Fruit fly (Drosophila melanogaster): ENCODE data around the gene Nepl15.

Nepl15 gene

dm6 chr3R:22720808-22721306 is 45.1 kb downstream of the Nepl15 start, which contains the start of gene wge (continued):
- TF ChIP-seq CG6272 (GFP tag; IDR thresholded peaks at IDR 0.05) = no peak
- TF ChIP-seq hbn (GFP tag; IDR thresholded peaks at IDR 0.05; ENCODE audit: partially characterized antibody) = no peak; the same call in 1 of the 2 replicates
- TF ChIP-seq CG2129 (GFP tag; IDR thresholded peaks at IDR 0.05; ENCODE audit: partially characterized antibody) = peak; percentile 36; the same call in 1 of the 2 replicates
- TF ChIP-seq phol (tag; optimal IDR thresholded peaks at IDR 0.05) = peak; percentile 21
- no peak for TF ChIP-seq stc (GFP tag; IDR thresholded peaks at IDR 0.05)
- no peak for TF ChIP-seq CG2120 (GFP tag; optimal IDR thresholded peaks at IDR 0.05)
- TF ChIP-seq YL-1 (GFP tag; optimal IDR thresholded peaks at IDR 0.05) = peak; percentile 62
- peak; percentile 96 for TF ChIP-seq CG11560 (tag; IDR thresholded peaks at IDR 0.05)
- TF ChIP-seq E2f1 (GFP tag; IDR thresholded peaks at IDR 0.05) = no peak
- TF ChIP-seq CG30431 (GFP tag; optimal IDR thresholded peaks at IDR 0.05) = no peak
- TF ChIP-seq nerfin-1 (tag; optimal IDR thresholded peaks at IDR 0.05) = peak; percentile 72
- TF ChIP-seq oc (tag; optimal IDR thresholded peaks at IDR 0.05) = no peak
- TF ChIP-seq ac (GFP tag; optimal IDR thresholded peaks at IDR 0.05) = no peak
- no peak for TF ChIP-seq croc (GFP tag; conservative IDR thresholded peaks at IDR 0.05)
- no peak for TF ChIP-seq CG1024 (GFP tag; IDR thresholded peaks at IDR 0.05)
- TF ChIP-seq tna (GFP tag; IDR thresholded peaks at IDR 0.05; ENCODE audit: partially characterized antibody) = peak; percentile 58; the same call in 1 of the 2 replicates
- peak; percentile 89 for TF ChIP-seq sqz (GFP tag; optimal IDR thresholded peaks at IDR 0.05)
- TF ChIP-seq CG1603 (tag; optimal IDR thresholded peaks at IDR 0.05) = peak; percentile 34
- peak; percentile 75 for TF ChIP-seq gfzf (GFP tag; optimal IDR thresholded peaks at IDR 0.05)
- TF ChIP-seq CTCF (GFP tag; optimal IDR thresholded peaks at IDR 0.05) = peak; percentile 55
- no peak for TF ChIP-seq CG11247 (GFP tag; IDR thresholded peaks at IDR 0.05)
- TF ChIP-seq run (tag; optimal IDR thresholded peaks at IDR 0.05) = no peak
- peak in 1 of 2 experiments; percentile 43 for TF ChIP-seq Pdp1 (GFP tag; optimal IDR thresholded peaks at IDR 0.05)
- peak; percentile 65 for TF ChIP-seq amos (GFP tag; IDR thresholded peaks at IDR 0.05; ENCODE audit: partially characterized antibody)
- TF ChIP-seq unc-4 (GFP tag; IDR thresholded peaks at IDR 0.05; ENCODE audit: partially characterized antibody) = peak; percentile 69
- TF ChIP-seq Meics (GFP tag; optimal IDR thresholded peaks at IDR 0.05) = no peak
- no peak for TF ChIP-seq CG13123 (GFP tag; optimal IDR thresholded peaks at IDR 0.05)
- TF ChIP-seq lov (optimal IDR thresholded peaks at IDR 0.05) = no peak
- TF ChIP-seq lov (GFP tag; IDR thresholded peaks at IDR 0.05) = no peak
- TF ChIP-seq CG15601 (tag; optimal IDR thresholded peaks at IDR 0.05) = no peak
- no peak for TF ChIP-seq CG5245 (GFP tag; optimal IDR thresholded peaks at IDR 0.05)
- TF ChIP-seq pzg (GFP tag; optimal IDR thresholded peaks at IDR 0.05) = peak; percentile 70
- TF ChIP-seq Aef1 (GFP tag; IDR thresholded peaks at IDR 0.05) = no peak
- TF ChIP-seq chif (GFP tag; optimal IDR thresholded peaks at IDR 0.05) = no peak
- TF ChIP-seq NfI (GFP tag; optimal IDR thresholded peaks at IDR 0.05) = no peak
- peak; percentile 84 for TF ChIP-seq ato (GFP tag; IDR thresholded peaks at IDR 0.05; ENCODE audit: partially characterized antibody)
- TF ChIP-seq CG15269 (tag; optimal IDR thresholded peaks at IDR 0.05) = no peak
- TF ChIP-seq Sry-δ (GFP tag; optimal IDR thresholded peaks at IDR 0.05) = peak; percentile 53
- no peak for TF ChIP-seq CG17612 (GFP tag; IDR thresholded peaks at IDR 0.05)
- TF ChIP-seq CG34376 (GFP tag; optimal IDR thresholded peaks at IDR 0.05) = no peak
- TF ChIP-seq cg (GFP tag; optimal IDR thresholded peaks at IDR 0.05) = peak; percentile 57
- TF ChIP-seq nerfin-2 (GFP tag; IDR thresholded peaks at IDR 0.05; ENCODE audit: partially characterized antibody) = no peak; the same call in 1 of the 2 replicates
- TF ChIP-seq CG15479 (GFP tag; optimal IDR thresholded peaks at IDR 0.05) = no peak
- no peak for TF ChIP-seq CG6854 (GFP tag; optimal IDR thresholded peaks at IDR 0.05)
- TF ChIP-seq Spps (tag; optimal IDR thresholded peaks at IDR 0.05) = no peak
- TF ChIP-seq MBD-R2 (GFP tag; IDR thresholded peaks at IDR 0.05) = 0 out of 2 replicates have a peak, but pooled peaks have one; percentile 5
- TF ChIP-seq Dll (GFP tag; IDR thresholded peaks at IDR 0.05; ENCODE audit: partially characterized antibody) = peak; percentile 71; the same call in 3 of the 4 replicates
- no peak for TF ChIP-seq CG9609 (GFP tag; optimal IDR thresholded peaks at IDR 0.05)
- TF ChIP-seq CG10321 (GFP tag; IDR thresholded peaks at IDR 0.05) = no peak
- no peak for TF ChIP-seq so (GFP tag; IDR thresholded peaks at IDR 0.05)
